Worm (Caenorhabditis elegans): Measurements from ENCODE around the gene istr-1.

- TF ChIP-seq mdl-1 (tag; optimal IDR thresholded peaks at IDR 0.05), result no peak
- TF ChIP-seq isw-1 (GFP tag; IDR thresholded peaks at IDR 0.05), result no peak
- TF ChIP-seq mep-1 (tag; optimal IDR thresholded peaks at IDR 0.05), result no peak
- TF ChIP-seq egl-27 (tag; optimal IDR thresholded peaks at IDR 0.05), result no peak
- no peak for TF ChIP-seq nhr-28 (tag; optimal IDR thresholded peaks at IDR 0.05)
Measured at ce11 chrV:12718622-12719021, 21.0 kb downstream of the istr-1 start, which contains the start of gene str-181.
